Fruit fly (Drosophila melanogaster) S2 (cell line): ENCODE results near the gene CG42812.

ENCODE experiments used
- CG8478 ChIP-seq: fragments of >200 bp; optimal IDR thresholded peaks from 2 replicates; lab custom pipeline; 2018
- CTCF ChIP-seq, 2 experiments: fragments of >200 bp; optimal IDR thresholded peaks; 2 replicates each; lab custom pipeline; 2018

CG42812 gene

dm6 chr3R:24368064-24368463 is at the start of gene CG42812, which contains the start of gene CG33341:
Gene CG42812 (minus strand): TSS chr3R:24368164.
Gene CG33341 (plus strand): TSS chr3R:24368358.
- TF ChIP-seq CG8478 (lab: Kevin White, UChicago) (no peak), CTCF (optimal IDR thresholded peaks at IDR 0.05; lab: Kevin White, UChicago) (no peak)

dm6 chr3R:24392207-24392939 is 24.4 kb upstream of the CG42812 start, which contains the start of gene CG13616:
Gene CG13616 (plus strand): TSS chr3R:24392889.
- no peak for TF ChIP-seq CG8478 (lab: Kevin White, UChicago)
- no peak for TF ChIP-seq CTCF (optimal IDR thresholded peaks at IDR 0.05; lab: Kevin White, UChicago)

- no peak for TF ChIP-seq CG8478 (lab: Kevin White, UChicago)
- no peak for TF ChIP-seq CTCF (optimal IDR thresholded peaks at IDR 0.05; lab: Kevin White, UChicago)
Observed at dm6 chr3R:24390239-24390638, 22.3 kb upstream of the CG42812 start, which contains the start of the genes CG5768 and CG13615. Gene CG5768 (minus strand): TSS chr3R:24390339. Gene CG13615 (plus strand): TSS chr3R:24390518.

dm6 chr3R:24386434-24386833 is 18.5 kb upstream of the CG42812 start:
- TF ChIP-seq CTCF (optimal IDR thresholded peaks at IDR 0.05; lab: Kevin White, UChicago) (peak; percentile 68 to 71), CG8478 (lab: Kevin White, UChicago) (no peak)

DNA sequence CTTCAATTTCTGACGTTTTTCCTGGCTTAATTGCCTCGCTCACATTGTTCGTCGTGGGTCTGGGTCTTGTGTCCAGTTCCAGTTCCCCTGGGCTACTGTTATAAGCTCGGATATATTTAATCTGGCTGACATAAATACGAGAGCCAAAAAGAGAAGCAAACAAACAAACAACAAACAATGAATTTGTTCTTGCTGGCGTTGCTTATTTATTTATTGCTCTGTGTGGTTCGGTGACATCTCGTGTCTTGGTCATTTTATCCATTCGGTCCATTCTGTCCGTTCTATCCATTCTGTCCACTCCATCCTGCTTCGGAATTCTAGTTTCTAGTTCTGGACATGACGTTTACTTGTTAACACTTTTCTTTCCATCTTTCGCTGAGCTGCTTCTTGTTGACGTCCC is 17.0 kb upstream of the CG42812 start, which contains the start of gene CG17780:
TSS of gene CG17780 (minus strand) at position 101 of the 400 bp plus-strand sequence.
- TF ChIP-seq CG8478 (lab: Kevin White, UChicago) (no peak), CTCF (optimal IDR thresholded peaks at IDR 0.05; lab: Kevin White, UChicago) (no peak)

DNA sequence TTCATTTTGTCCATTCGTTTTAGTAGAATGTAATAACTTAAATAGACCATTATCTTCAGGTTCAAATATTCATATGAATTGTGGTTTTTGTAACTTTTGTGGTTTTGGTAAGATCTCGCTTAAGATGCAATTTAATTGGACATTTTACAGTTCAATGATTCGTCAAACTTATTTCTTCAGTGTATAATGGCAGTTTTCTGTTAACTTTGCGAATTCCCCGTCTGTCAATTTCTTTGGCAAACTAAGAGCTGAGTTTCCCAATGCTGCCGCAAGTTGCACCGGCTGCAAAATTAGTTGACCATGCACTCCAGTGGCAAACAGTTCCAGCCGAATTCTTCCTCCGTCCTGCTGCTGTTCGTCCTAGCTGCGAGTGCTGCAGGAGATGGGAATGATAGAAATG is 8.6 kb upstream of the CG42812 start, which contains the start of gene CG33342:
TSS of gene CG33342 (plus strand) at position 301 of the 400 bp plus-strand sequence.
- TF ChIP-seq CG8478 (lab: Kevin White, UChicago) (no peak), CTCF (optimal IDR thresholded peaks at IDR 0.05; lab: Kevin White, UChicago) (no peak)

dm6 chr3R:24375561-24375960 is 7.6 kb upstream of the CG42812 start, which contains the start of gene CG17781:
Gene CG17781 (minus strand): TSS chr3R:24375661.
- TF ChIP-seq CG8478 (lab: Kevin White, UChicago) (no peak), CTCF (optimal IDR thresholded peaks at IDR 0.05; lab: Kevin White, UChicago) (no peak)

- TF ChIP-seq CTCF (optimal IDR thresholded peaks at IDR 0.05; lab: Kevin White, UChicago) (no peak), CG8478 (lab: Kevin White, UChicago) (no peak)
Observed at dm6 chr3R:24372662-24373061, 4.7 kb upstream of the CG42812 start, which contains the start of gene CG17782. Gene CG17782 (minus strand): TSS chr3R:24372762.

dm6 chr3R:24369268-24369667 is 1.3 kb upstream of the CG42812 start, which contains the start of gene CG13614:
Gene CG13614 (plus strand): TSS chr3R:24369568.
- TF ChIP-seq CTCF (optimal IDR thresholded peaks at IDR 0.05; lab: Kevin White, UChicago): no peak
- no peak for TF ChIP-seq CG8478 (lab: Kevin White, UChicago)

DNA sequence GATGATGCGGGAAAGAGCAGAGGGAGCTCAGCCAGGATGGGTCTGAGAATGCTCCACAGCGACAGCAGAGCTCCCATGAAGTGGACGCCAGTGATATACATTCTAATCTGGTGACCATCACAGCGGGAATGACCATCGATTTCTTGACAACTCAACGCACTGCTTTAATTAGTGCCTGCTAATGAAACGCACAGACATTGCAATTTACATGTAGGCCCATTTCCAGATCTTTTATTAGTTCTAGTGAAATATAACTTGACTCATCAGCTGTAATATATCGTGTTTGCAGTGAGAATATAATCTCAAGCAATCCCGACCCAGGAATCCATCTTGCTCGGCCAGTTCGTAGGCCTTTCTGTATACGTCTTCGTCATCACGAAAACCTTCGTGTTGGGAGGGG is 844 bp downstream of the CG42812 start, which contains the start of gene CG42811:
TSS of gene CG42811 (minus strand) at position 101 of the 400 bp plus-strand sequence.
- TF ChIP-seq CG8478 (lab: Kevin White, UChicago) (no peak), CTCF (optimal IDR thresholded peaks at IDR 0.05; lab: Kevin White, UChicago) (no peak)

DNA sequence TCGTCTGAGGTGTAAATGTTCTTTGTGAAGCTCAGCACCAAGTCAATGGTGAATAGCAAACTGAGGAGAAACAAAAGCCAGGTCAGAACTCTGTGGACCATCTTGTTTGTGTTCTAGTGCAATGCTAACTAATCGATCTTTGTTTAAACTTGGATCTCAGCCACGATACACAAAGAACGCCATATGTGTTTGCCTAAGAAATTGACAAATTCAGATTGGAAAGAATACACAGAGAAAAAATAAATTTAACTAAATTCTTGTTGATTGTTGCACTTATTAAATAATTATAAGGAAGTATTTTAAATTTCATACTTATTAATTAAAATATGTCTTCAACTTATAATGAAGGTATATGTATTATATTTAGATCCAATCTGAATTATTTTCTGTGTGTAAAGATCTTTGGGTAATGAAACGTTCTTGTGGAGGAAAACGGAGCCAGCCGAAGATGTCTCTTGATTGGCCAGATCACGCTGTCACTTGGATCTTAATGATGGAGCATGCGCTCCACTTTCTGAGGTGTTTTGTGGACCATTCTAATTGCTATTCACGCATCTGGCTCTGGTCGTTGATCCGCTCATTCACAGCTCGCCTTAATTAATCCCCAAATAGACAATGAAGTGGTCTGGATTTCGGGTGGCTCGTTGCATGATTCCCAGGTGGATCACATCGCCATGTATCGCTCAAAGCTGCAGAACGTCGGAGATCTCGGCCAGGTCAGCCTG is 2.9 kb downstream of the CG42812 start, which contains the start of the genes CG17784 and CG13613:
TSS of gene CG17784 (minus strand) at position 101 of the 725 bp plus-strand sequence.
TSS of gene CG13613 (plus strand) at position 675 of the 725 bp plus-strand sequence.
- TF ChIP-seq CTCF (optimal IDR thresholded peaks at IDR 0.05; lab: Kevin White, UChicago) (no peak), CG8478 (lab: Kevin White, UChicago) (no peak)

- no peak for TF ChIP-seq CTCF (optimal IDR thresholded peaks at IDR 0.05; lab: Kevin White, UChicago)
- TF ChIP-seq CG8478 (lab: Kevin White, UChicago): no peak
Observed at dm6 chr3R:24362838-24363237, 5.1 kb downstream of the CG42812 start, which contains the start of gene CG33340. Gene CG33340 (plus strand): TSS chr3R:24363138.

DNA sequence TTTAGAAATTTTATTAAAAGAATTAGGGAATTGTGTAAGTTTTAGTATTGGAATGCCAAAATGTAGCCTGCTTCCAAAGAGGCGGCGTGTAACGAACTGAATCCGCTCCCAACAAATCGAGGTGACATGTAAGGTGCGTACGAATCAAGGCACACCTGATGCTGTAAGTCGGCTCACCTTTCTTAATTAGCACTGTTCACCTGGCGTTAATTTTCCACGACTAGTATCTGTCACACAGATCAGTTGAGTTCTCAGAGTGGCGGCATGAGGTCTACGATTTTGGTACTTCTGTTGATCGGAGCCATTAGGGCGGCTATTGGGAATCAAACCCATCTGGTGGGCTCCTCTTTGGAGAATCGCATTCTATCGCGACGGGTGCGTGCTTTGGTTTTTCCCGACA is 6.4 kb downstream of the CG42812 start, which contains the start of the genes CG5762 and CG33339:
TSS of gene CG5762 (minus strand) at position 101 of the 400 bp plus-strand sequence.
TSS of gene CG33339 (plus strand) at position 265 of the 400 bp plus-strand sequence.
- no peak for TF ChIP-seq CTCF (optimal IDR thresholded peaks at IDR 0.05; lab: Kevin White, UChicago)

dm6 chr3R:24359957-24360356 is 8.0 kb downstream of the CG42812 start, which contains the start of gene CG18528:
Gene CG18528 (minus strand): TSS chr3R:24360144.
- TF ChIP-seq CTCF (optimal IDR thresholded peaks at IDR 0.05; lab: Kevin White, UChicago) (peak; percentile 16 to 64), CG8478 (lab: Kevin White, UChicago) (no peak)
